Fruit fly (Drosophila melanogaster) whole organism, prepupa: ENCODE results near the gene CG14572.

Experiments
- CG10631 ChIP-seq: fragments of 200-800 bp; sonication (Bioruptor generic); optimal IDR thresholded peaks from 2 replicates; lab custom pipeline; 2016; ENCODE audit warnings: missing biosample characterization, missing genetic modification characterization
- CG10669 ChIP-seq: fragments of 200-800 bp; sonication (Bioruptor generic); optimal IDR thresholded peaks from 3 replicates; lab custom pipeline; 2018; ENCODE audit warnings: missing biosample characterization, mild to moderate bottlenecking, missing genetic modification characterization, moderate library complexity
- CG11294 ChIP-seq: fragments of 200-800 bp; sonication (Bioruptor generic); IDR thresholded peaks from 2 replicates; pipeline ENCODE4 v1.3.6; 2022; ENCODE audit warnings: missing biosample characterization, missing genetic modification characterization
- CG11762 ChIP-seq: fragments of 200-800 bp; sonication (Bioruptor generic); optimal IDR thresholded peaks from 3 replicates; lab custom pipeline; 2016; ENCODE audit warnings: missing biosample characterization, missing genetic modification characterization; ENCODE audit not compliant: insufficient read depth
- CG11902 ChIP-seq: fragments of 200-800 bp; sonication (Bioruptor generic); optimal IDR thresholded peaks from 3 replicates; lab custom pipeline; 2016; ENCODE audit warnings: missing biosample characterization, missing genetic modification characterization
- CG16779 ChIP-seq: fragments of 200-800 bp; sonication (Bioruptor generic); optimal IDR thresholded peaks from 3 replicates; lab custom pipeline; 2017; ENCODE audit warnings: missing biosample characterization, mild to moderate bottlenecking, missing genetic modification characterization
- CG3032 ChIP-seq: fragments of 200-800 bp; optimal IDR thresholded peaks from 2 replicates; lab custom pipeline; 2019; ENCODE audit warnings: missing biosample characterization, mild to moderate bottlenecking, missing genetic modification characterization, moderate library complexity
- CG31627 ChIP-seq: fragments of 200-800 bp; sonication (Bioruptor generic); optimal IDR thresholded peaks from 3 replicates; lab custom pipeline; 2016; ENCODE audit warnings: missing biosample characterization, missing genetic modification characterization
- CG32006 ChIP-seq: fragments of 200-800 bp; sonication (Bioruptor generic); optimal IDR thresholded peaks from 3 replicates; lab custom pipeline; 2017; ENCODE audit warnings: missing biosample characterization, mild to moderate bottlenecking, missing genetic modification characterization
- CG34406 ChIP-seq: fragments of 200-800 bp; sonication (Bioruptor generic); optimal IDR thresholded peaks from 3 replicates; lab custom pipeline; 2016; ENCODE audit warnings: missing biosample characterization, missing genetic modification characterization
- CG3919 ChIP-seq: fragments of 200-800 bp; sonication (Bioruptor generic); optimal IDR thresholded peaks from 3 replicates; lab custom pipeline; 2016; ENCODE audit warnings: missing biosample characterization, missing genetic modification characterization
- CG6276 ChIP-seq: fragments of 200-800 bp; sonication (Bioruptor generic); optimal IDR thresholded peaks from 2 replicates; lab custom pipeline; 2017; ENCODE audit warnings: missing biosample characterization, mild to moderate bottlenecking, missing genetic modification characterization
- CG6808 ChIP-seq: fragments of 200-800 bp; sonication (Bioruptor generic); optimal IDR thresholded peaks from 3 replicates; lab custom pipeline; 2017; ENCODE audit warnings: missing biosample characterization, missing genetic modification characterization, mild to moderate bottlenecking, moderate library complexity, missing genetic modification reagents
- CG7368 ChIP-seq: fragments of 200-800 bp; sonication (Bioruptor generic); optimal IDR thresholded peaks from 3 replicates; lab custom pipeline; 2016; ENCODE audit warnings: missing biosample characterization, missing genetic modification characterization
- CG8119 ChIP-seq: fragments of 200-800 bp; sonication (Bioruptor generic); IDR thresholded peaks from 3 replicates; pipeline ENCODE4 v1.3.6; 2022; ENCODE audit warnings: missing biosample characterization, missing genetic modification characterization
- CG8319 ChIP-seq: fragments of 200-800 bp; sonication (Bioruptor generic); optimal IDR thresholded peaks from 3 replicates; lab custom pipeline; 2016; ENCODE audit warnings: missing biosample characterization, missing genetic modification characterization
- CG9139 ChIP-seq: fragments of 200-800 bp; sonication (Bioruptor generic); optimal IDR thresholded peaks from 3 replicates; lab custom pipeline; 2017; ENCODE audit warnings: missing biosample characterization, mild to moderate bottlenecking, missing genetic modification characterization
- Eip78C ChIP-seq: fragments of 200-800 bp; sonication (Bioruptor generic); peaks from one replicate; lab custom pipeline; 2016; ENCODE audit warnings: missing biosample characterization, missing genetic modification characterization
- Eip93F ChIP-seq: fragments of 200-800 bp; sonication (Bioruptor generic); optimal IDR thresholded peaks from 2 replicates; lab custom pipeline; 2016; ENCODE audit warnings: missing biosample characterization, mild to moderate bottlenecking, missing genetic modification characterization
- Ets21C ChIP-seq: fragments of 200-800 bp; sonication (Bioruptor generic); optimal IDR thresholded peaks from 3 replicates; lab custom pipeline; 2016; ENCODE audit warnings: missing biosample characterization, missing genetic modification characterization
- Gug ChIP-seq: fragments of 200-800 bp; sonication (Bioruptor generic); IDR thresholded peaks from 2 replicates; pipeline ENCODE4 v1.3.6; 2022; ENCODE audit warnings: missing biosample characterization, missing genetic modification characterization
- Hr38 ChIP-seq: sonication (Bioruptor generic); optimal IDR thresholded peaks from 2 replicates; lab custom pipeline; 2016; ENCODE audit warnings: missing biosample characterization, missing genetic modification characterization
- Hr4 ChIP-seq: fragments of 200-800 bp; sonication (Bioruptor generic); optimal IDR thresholded peaks from 3 replicates; lab custom pipeline; 2016; ENCODE audit warnings: missing biosample characterization, missing genetic modification characterization
- Lpt ChIP-seq: fragments of 200-800 bp; sonication (Bioruptor generic); optimal IDR thresholded peaks from 3 replicates; lab custom pipeline; 2016; ENCODE audit warnings: missing biosample characterization, missing genetic modification characterization
- Met ChIP-seq: fragments of 200-800 bp; sonication (Bioruptor generic); optimal IDR thresholded peaks from 3 replicates; lab custom pipeline; 2016; ENCODE audit warnings: missing biosample characterization, missing genetic modification characterization
- OdsH ChIP-seq: fragments of 200-800 bp; sonication (Bioruptor generic); optimal IDR thresholded peaks from 3 replicates; lab custom pipeline; 2016; ENCODE audit warnings: missing biosample characterization, missing genetic modification characterization
- Smox ChIP-seq: fragments of 200-800 bp; sonication (Bioruptor generic); optimal IDR thresholded peaks from 3 replicates; lab custom pipeline; 2016; ENCODE audit warnings: missing biosample characterization, missing genetic modification characterization
- Sox102F ChIP-seq: fragments of 200-800 bp; sonication (Bioruptor generic); optimal IDR thresholded peaks from 2 replicates; lab custom pipeline; 2016; ENCODE audit warnings: missing biosample characterization, mild to moderate bottlenecking, missing genetic modification characterization
- Sox14 ChIP-seq: fragments of 200-800 bp; sonication (Bioruptor generic); optimal IDR thresholded peaks from 3 replicates; lab custom pipeline; 2016; ENCODE audit warnings: missing biosample characterization, missing genetic modification characterization
- Sox15 ChIP-seq: fragments of 200-800 bp; sonication (Bioruptor generic); optimal IDR thresholded peaks from 3 replicates; lab custom pipeline; 2016; ENCODE audit warnings: missing biosample characterization, missing genetic modification characterization
- achi ChIP-seq: fragments of 200-800 bp; sonication (Bioruptor generic); optimal IDR thresholded peaks from 3 replicates; lab custom pipeline; 2016; ENCODE audit warnings: missing biosample characterization, missing genetic modification characterization
- cyc ChIP-seq: fragments of 200-800 bp; sonication (Bioruptor generic); optimal IDR thresholded peaks from 3 replicates; lab custom pipeline; 2016; ENCODE audit warnings: missing biosample characterization, missing genetic modification characterization
- dsx ChIP-seq: fragments of 200-800 bp; optimal IDR thresholded peaks from 3 replicates; lab custom pipeline; 2019; ENCODE audit warnings: missing biosample characterization, mild to moderate bottlenecking, missing genetic modification characterization, moderate library complexity; ENCODE audit not compliant: poor library complexity, severe bottlenecking
- esn ChIP-seq: fragments of 200-800 bp; sonication (Bioruptor generic); optimal IDR thresholded peaks from 2 replicates; lab custom pipeline; 2016; ENCODE audit warnings: missing biosample characterization, mild to moderate bottlenecking, missing genetic modification characterization, moderate library complexity
- fd59A ChIP-seq: fragments of 200-800 bp; sonication (Bioruptor generic); optimal IDR thresholded peaks from 2 replicates; lab custom pipeline; 2017; ENCODE audit warnings: missing biosample characterization, mild to moderate bottlenecking, missing genetic modification characterization, missing genetic modification reagents
- fd85E ChIP-seq: fragments of 200-800 bp; sonication (Bioruptor generic); optimal IDR thresholded peaks from 3 replicates; lab custom pipeline; 2016; ENCODE audit warnings: missing biosample characterization, missing genetic modification characterization
- fkh ChIP-seq: fragments of 200-800 bp; sonication (Bioruptor generic); optimal IDR thresholded peaks from 3 replicates; lab custom pipeline; 2017; ENCODE audit warnings: missing biosample characterization, mild to moderate bottlenecking, missing genetic modification characterization, moderate library complexity
- salr ChIP-seq, 2 experiments: fragments of 200-800 bp; sonication (Bioruptor generic); optimal IDR thresholded peaks; 3 replicates each; lab custom pipeline; 2016 to 2018; ENCODE audit warnings: missing biosample characterization in 2 of 2, missing genetic modification characterization in 2 of 2, mild to moderate bottlenecking in 1 of 2
- ss ChIP-seq, 2 experiments: fragments of 200-800 bp; sonication (Bioruptor generic); optimal IDR thresholded peaks; 2 replicates in 1 of 2; 3 replicates in 1 of 2; lab custom pipeline; 2017 to 2018; ENCODE audit warnings: mild to moderate bottlenecking in 2 of 2, missing biosample characterization in 2 of 2, missing genetic modification characterization in 2 of 2, moderate library complexity in 1 of 2
- svp ChIP-seq: fragments of 200-800 bp; sonication (Bioruptor generic); peaks from one replicate; lab custom pipeline; 2016; ENCODE audit warnings: missing biosample characterization, missing genetic modification characterization
- topi ChIP-seq: fragments of 200-800 bp; sonication (Bioruptor generic); optimal IDR thresholded peaks from 3 replicates; lab custom pipeline; 2016; ENCODE audit warnings: missing biosample characterization, missing genetic modification characterization
- vri ChIP-seq: fragments of 200-800 bp; sonication (Bioruptor generic); optimal IDR thresholded peaks from 3 replicates; lab custom pipeline; 2016; ENCODE audit warnings: missing biosample characterization, mild to moderate bottlenecking, missing genetic modification characterization

CG14572 gene

dm6 chr3L:21738175-21739016, 2.9 kb upstream of the CG14572 start, which contains the start of gene CG14567 (continued):
- TF ChIP-seq CG32006 (GFP tag; lab: Kevin White, UChicago) (peak; percentile 81), CG34406 (peak; percentile 56), fd85E (GFP tag; lab: Kevin White, UChicago) (no peak), svp (GFP tag; lab: Kevin White, UChicago) (peak; percentile 46), CG7368 (GFP tag; lab: Kevin White, UChicago) (peak; percentile 56), CG6276 (GFP tag; lab: Kevin White, UChicago) (peak; percentile 56), esn (GFP tag; lab: Kevin White, UChicago) (peak; percentile 73), CG11902 (GFP tag; lab: Kevin White, UChicago) (peak; percentile 27), Ets21C (peak; percentile 58), CG8319 (GFP tag; lab: Kevin White, UChicago) (no peak), CG3919 (GFP tag; lab: Kevin White, UChicago) (peak; percentile 62), CG16779 (peak; percentile 2), Sox14 (GFP tag; lab: Kevin White, UChicago) (peak; percentile 37), fkh (no peak), Hr4 (GFP tag; lab: Kevin White, UChicago) (peak; percentile 76), CG11294 (GFP tag; lab: Robert Waterston, UW) (peak; percentile 53; the same call in 1 of the 2 replicates), achi (GFP tag; lab: Kevin White, UChicago) (peak; percentile 57), topi (GFP tag; lab: Kevin White, UChicago) (peak; percentile 58), dsx (GFP tag; lab: Kevin White, UChicago) (peak; percentile 92), CG11762 (peak; percentile 18), CG10631 (GFP tag; lab: Kevin White, UChicago) (peak; percentile 45), ss (GFP tag; optimal IDR thresholded peaks at IDR 0.05; lab: Kevin White, UChicago) (no peak), CG6808 (GFP tag; lab: Kevin White, UChicago) (no peak), Eip78C (GFP tag; lab: Kevin White, UChicago) (peak; percentile 93), Sox15 (GFP tag; lab: Kevin White, UChicago) (peak; percentile 41), vri (GFP tag; lab: Kevin White, UChicago) (no peak), CG3032 (tag; lab: Kevin White, UChicago) (peak; percentile 34), Sox102F (GFP tag; lab: Kevin White, UChicago) (peak; percentile 53), CG8119 (peak; percentile 67), Lpt (GFP tag; lab: Kevin White, UChicago) (peak; percentile 12), CG31627 (GFP tag; lab: Kevin White, UChicago) (peak; percentile 73), fd59A (GFP tag; lab: Kevin White, UChicago) (no peak), CG9139 (GFP tag; lab: Kevin White, UChicago) (no peak), salr (GFP tag; optimal IDR thresholded peaks at IDR 0.05; lab: Kevin White, UChicago) (peak in 1 of 2 experiments; percentile 51), CG10669 (GFP tag; lab: Kevin White, UChicago) (peak; percentile 26), Hr38 (no peak), Gug (GFP tag; lab: Robert Waterston, UW) (peak; percentile 55; the same call in 1 of the 2 replicates), Eip93F (no peak), Smox (GFP tag; lab: Kevin White, UChicago) (peak; percentile 55), Met (GFP tag; lab: Kevin White, UChicago) (peak; percentile 57), cyc (GFP tag; lab: Kevin White, UChicago) (peak; percentile 56), OdsH (GFP tag; lab: Kevin White, UChicago) (peak; percentile 68)
- TF ChIP-seq, all 60 proteins: peak for 48
